Worm (Caenorhabditis elegans) whole organism, early embryonic: Measurements from ENCODE around the gene gpdh-2.

Experiments
- B0310.2 ChIP-seq: sonication (generic microtip); optimal IDR thresholded peaks from 2 replicates; lab custom pipeline; 2016; ENCODE audit warnings: mild to moderate bottlenecking, missing genetic modification characterization, missing compliant biosample characterization
- F13C5.2 ChIP-seq: sonication (generic microtip); optimal IDR thresholded peaks from 2 replicates; lab custom pipeline; 2017; ENCODE audit warnings: mild to moderate bottlenecking, missing genetic modification characterization, inconsistent platforms, missing compliant biosample characterization
- aly-1 ChIP-seq: sonication (generic microtip); optimal IDR thresholded peaks from 2 replicates; lab custom pipeline; 2016; ENCODE audit warnings: missing genetic modification characterization, missing compliant biosample characterization
- ama-1 ChIP-seq: fragments of 150-350 bp; optimal IDR thresholded peaks from 2 replicates; lab custom pipeline; 2014
- ceh-13 ChIP-seq: fragments of 200-800 bp; sonication (Bioruptor generic); optimal IDR thresholded peaks from 2 replicates; lab custom pipeline; 2018; ENCODE audit warnings: mild to moderate bottlenecking, missing genetic modification characterization, missing compliant biosample characterization
- ceh-36 ChIP-seq: sonication (generic microtip); optimal IDR thresholded peaks from 2 replicates; lab custom pipeline; 2016; ENCODE audit warnings: missing genetic modification characterization, inconsistent platforms, missing compliant biosample characterization
- ets-7 ChIP-seq: sonication (generic microtip); optimal IDR thresholded peaks from 2 replicates; lab custom pipeline; 2016; ENCODE audit warnings: missing genotype, missing genetic modification characterization, missing compliant biosample characterization
- flt-1 ChIP-seq: fragments of 200-800 bp; sonication (Bioruptor generic); IDR thresholded peaks from 2 replicates; pipeline ENCODE4 v1.3.6; 2022; ENCODE audit warnings: missing genetic modification characterization, missing compliant biosample characterization
- hmbx-1 ChIP-seq: sonication (generic microtip); optimal IDR thresholded peaks from 2 replicates; lab custom pipeline; 2016; ENCODE audit warnings: mild to moderate bottlenecking, missing genetic modification characterization, missing compliant biosample characterization
- hmg-4 ChIP-seq: fragments of 200-800 bp; sonication (Bioruptor generic); optimal IDR thresholded peaks from 2 replicates; lab custom pipeline; 2018; ENCODE audit warnings: mild to moderate bottlenecking, missing genetic modification characterization, missing compliant biosample characterization
- hnd-1 ChIP-seq: sonication (generic microtip); optimal IDR thresholded peaks from 2 replicates; lab custom pipeline; 2016; ENCODE audit warnings: missing genetic modification characterization, missing compliant biosample characterization
- pes-1 ChIP-seq: fragments of 200-800 bp; sonication (Bioruptor generic); IDR thresholded peaks from 2 replicates; pipeline ENCODE4 v1.3.6; 2022; ENCODE audit warnings: missing genetic modification reagents, missing genetic modification characterization, missing compliant biosample characterization
- scrt-1 ChIP-seq: fragments of 200-800 bp; sonication (Bioruptor generic); IDR thresholded peaks from 2 replicates; pipeline ENCODE4 v1.3.6; 2022; ENCODE audit warnings: missing genetic modification characterization, missing compliant biosample characterization
- sea-1 ChIP-seq: fragments of 200-800 bp; sonication (Bioruptor generic); conservative IDR thresholded peaks from 2 replicates; pipeline ENCODE4 v1.3.6; 2022; ENCODE audit warnings: missing genetic modification characterization, missing compliant biosample characterization
- tbx-11 ChIP-seq: fragments of 200-800 bp; sonication (Bioruptor generic); IDR thresholded peaks from 2 replicates; pipeline ENCODE4 v1.3.6; 2022; ENCODE audit warnings: missing genetic modification characterization, missing compliant biosample characterization
- tbx-37 ChIP-seq: fragments of 200-800 bp; sonication (Bioruptor generic); conservative IDR thresholded peaks from 2 replicates; pipeline ENCODE4 v1.3.6; 2022; ENCODE audit warnings: missing genetic modification reagents, missing genetic modification characterization, missing compliant biosample characterization
- tra-4 ChIP-seq: sonication (generic microtip); optimal IDR thresholded peaks from 2 replicates; lab custom pipeline; 2017; ENCODE audit warnings: missing genetic modification characterization, missing compliant biosample characterization

The gpdh-2 gene

DNA sequence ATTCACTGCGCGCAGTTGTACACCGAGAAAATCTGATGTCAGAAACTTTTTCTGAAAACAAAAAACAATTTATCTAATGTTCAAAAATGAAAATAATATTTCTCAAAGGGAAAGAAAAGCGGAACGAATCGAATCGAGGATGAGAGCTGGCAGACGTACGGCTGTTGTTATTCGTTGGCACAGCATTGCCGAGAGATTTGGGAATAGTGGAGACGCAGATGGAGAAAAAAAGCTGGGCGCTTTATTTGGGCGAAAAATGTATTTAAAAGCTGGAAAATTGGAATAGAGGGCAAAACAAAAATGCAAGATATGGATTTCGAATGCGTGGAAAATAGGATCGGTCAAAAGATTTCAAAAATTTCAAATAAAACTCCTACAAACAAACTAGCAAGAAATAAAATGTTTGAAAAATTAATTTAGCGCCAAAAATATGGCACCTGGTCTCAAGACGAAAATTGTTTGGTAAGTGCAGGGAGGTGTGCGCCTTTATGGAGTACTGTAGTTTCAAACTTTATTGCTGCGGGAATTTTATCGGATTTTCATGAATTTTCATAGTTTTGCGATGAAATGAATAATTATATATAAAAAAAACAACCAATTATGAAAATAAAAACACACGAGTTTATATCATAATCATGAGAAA lies at the start of gene gpdh-2:
Gene gpdh-2, minus strand, starts transcription at position 51 of the 643 bp plus-strand sequence.
- TF ChIP-seq tbx-11, result no peak
- no peak for TF ChIP-seq hmg-4 (GFP tag; lab: Kevin White, UChicago)
- no peak for TF ChIP-seq scrt-1 (GFP tag; lab: Robert Waterston, UW)
- no peak for TF ChIP-seq flt-1 (GFP tag; lab: Robert Waterston, UW)
- TF ChIP-seq ets-7 (tag; lab: Kevin White, UChicago), result no peak
- no peak for TF ChIP-seq sea-1 (GFP tag; lab: Robert Waterston, UW)
- no peak for TF ChIP-seq F13C5.2
- no peak for TF ChIP-seq hmbx-1 (tag; lab: Kevin White, UChicago)
- no peak for TF ChIP-seq tra-4
- TF ChIP-seq aly-1, result no peak
- no peak for TF ChIP-seq ceh-13 (GFP tag; lab: Kevin White, UChicago)
- no peak for TF ChIP-seq hnd-1
- no peak for TF ChIP-seq pes-1 (GFP tag; lab: Robert Waterston, UW)

DNA sequence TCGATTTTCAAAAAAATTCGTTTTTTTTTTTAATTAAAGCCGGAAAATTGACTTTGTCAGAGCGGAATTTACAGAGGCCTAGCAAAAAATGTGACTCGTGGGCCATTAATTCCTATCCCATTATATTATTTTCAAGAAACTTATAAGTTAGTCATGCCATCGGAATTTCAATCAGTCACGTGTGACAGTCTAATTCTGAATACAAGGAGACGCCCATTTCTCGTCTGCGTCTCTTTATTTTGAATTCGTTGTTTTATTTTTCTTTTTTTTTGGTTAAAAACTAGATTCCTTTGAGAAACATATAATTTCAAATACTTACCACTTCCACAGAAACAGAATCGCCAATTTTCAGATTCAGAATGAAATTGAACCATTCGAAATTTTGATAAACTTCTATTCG lies 49.8 kb upstream of the gpdh-2 start:
- TF ChIP-seq aly-1 (no peak), F13C5.2 (no peak), ama-1 (lab: Kevin White, UChicago) (no peak), scrt-1 (GFP tag; lab: Robert Waterston, UW) (no peak), ceh-13 (GFP tag; lab: Kevin White, UChicago) (no peak), pes-1 (GFP tag; lab: Robert Waterston, UW) (no peak), hmg-4 (GFP tag; lab: Kevin White, UChicago) (no peak), sea-1 (GFP tag; lab: Robert Waterston, UW) (no peak)

DNA sequence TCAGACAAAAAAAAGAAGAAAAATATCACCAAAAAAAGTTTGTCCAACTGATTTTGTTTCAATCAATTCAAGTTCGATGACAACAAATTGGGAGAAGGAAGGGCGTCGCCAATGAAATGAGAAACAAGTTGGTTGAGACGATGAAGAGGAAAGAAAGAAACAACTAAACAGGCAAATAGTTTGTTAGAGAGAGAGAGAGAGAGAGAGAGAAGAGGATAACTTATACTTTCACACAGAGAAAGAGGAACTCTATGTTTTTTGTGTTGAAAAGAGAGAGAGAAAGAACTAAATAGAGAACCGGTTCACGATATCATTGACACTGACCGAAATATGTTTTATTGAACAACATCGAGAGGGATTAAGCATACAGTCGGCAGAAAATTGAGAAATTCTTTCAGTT lies 48.6 kb upstream of the gpdh-2 start:
- TF ChIP-seq hmg-4 (GFP tag; lab: Kevin White, UChicago) (no peak), ama-1 (lab: Kevin White, UChicago) (no peak), sea-1 (GFP tag; lab: Robert Waterston, UW) (no peak), ets-7 (tag; lab: Kevin White, UChicago) (no peak), F13C5.2 (no peak), hmbx-1 (tag; lab: Kevin White, UChicago) (no peak), ceh-13 (GFP tag; lab: Kevin White, UChicago) (no peak), ceh-36 (tag; lab: Kevin White, UChicago) (no peak)

DNA sequence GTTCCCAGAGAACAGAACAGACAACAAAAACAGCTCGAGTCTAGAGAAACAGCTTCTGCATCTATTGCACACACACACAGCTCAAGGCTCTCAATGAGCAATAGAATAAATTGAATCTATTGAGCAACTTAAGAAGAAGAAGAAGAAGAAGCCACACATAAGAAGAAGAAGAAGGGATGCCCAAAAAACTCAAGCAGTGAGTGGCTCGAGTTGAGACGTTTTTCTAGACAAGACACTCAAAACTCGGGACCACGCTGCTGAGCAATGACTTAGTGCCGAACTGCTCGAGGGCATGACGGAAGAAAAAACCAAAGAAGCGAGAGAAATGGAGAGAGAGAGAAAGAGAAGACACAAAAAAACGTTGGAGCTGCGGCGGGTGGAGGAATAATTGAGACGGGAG lies 46.3 kb upstream of the gpdh-2 start:
- TF ChIP-seq F13C5.2, result no peak
- no peak for TF ChIP-seq B0310.2 (tag; lab: Kevin White, UChicago)
- TF ChIP-seq hmbx-1 (tag; lab: Kevin White, UChicago), result no peak
- TF ChIP-seq ceh-13 (GFP tag; lab: Kevin White, UChicago), result no peak
- no peak for TF ChIP-seq ceh-36 (tag; lab: Kevin White, UChicago)
- TF ChIP-seq tra-4, result no peak
- no peak for TF ChIP-seq ets-7 (tag; lab: Kevin White, UChicago)
- no peak for TF ChIP-seq hnd-1
- TF ChIP-seq scrt-1 (GFP tag; lab: Robert Waterston, UW), result no peak
- TF ChIP-seq tbx-11, result no peak
- TF ChIP-seq hmg-4 (GFP tag; lab: Kevin White, UChicago), result no peak
- TF ChIP-seq pes-1 (GFP tag; lab: Robert Waterston, UW), result no peak
- TF ChIP-seq ama-1 (lab: Kevin White, UChicago), result no peak
- TF ChIP-seq flt-1 (GFP tag; lab: Robert Waterston, UW), result no peak
- no peak for TF ChIP-seq tbx-37
- no peak for TF ChIP-seq sea-1 (GFP tag; lab: Robert Waterston, UW)
- TF ChIP-seq aly-1, result no peak

DNA sequence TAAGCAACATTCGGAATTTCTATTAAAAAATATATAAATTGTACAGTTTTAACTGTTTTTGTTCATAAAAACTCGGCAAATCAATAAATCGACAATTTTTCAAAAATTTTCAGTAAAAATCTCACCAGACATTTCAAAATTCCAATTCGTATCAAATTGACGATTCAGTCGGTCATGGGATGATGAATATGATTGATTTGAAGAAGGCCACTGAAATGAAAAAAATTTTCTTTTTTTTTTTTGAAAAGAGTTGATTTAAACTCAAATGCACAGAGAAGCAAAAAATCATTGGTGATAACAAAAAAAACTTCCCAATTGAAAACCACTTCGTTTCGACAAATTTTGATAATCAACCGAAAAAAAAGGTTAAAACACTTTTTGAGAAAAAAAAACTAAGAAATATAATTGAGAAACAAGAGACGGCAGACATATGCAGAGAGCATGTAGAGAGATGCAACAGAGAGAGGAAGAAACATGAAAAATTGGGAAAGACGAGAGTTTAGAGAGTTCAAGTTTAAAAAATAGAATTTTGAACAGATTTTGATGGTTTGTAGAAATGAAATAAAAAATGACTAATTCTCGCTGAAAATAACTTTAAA lies 44.8 kb upstream of the gpdh-2 start:
- no peak for TF ChIP-seq tbx-37
- no peak for TF ChIP-seq hmg-4 (GFP tag; lab: Kevin White, UChicago)
- TF ChIP-seq flt-1 (GFP tag; lab: Robert Waterston, UW), result no peak
- no peak for TF ChIP-seq aly-1
- no peak for TF ChIP-seq F13C5.2
- TF ChIP-seq ceh-13 (GFP tag; lab: Kevin White, UChicago), result no peak
- TF ChIP-seq tra-4, result no peak
- no peak for TF ChIP-seq B0310.2 (tag; lab: Kevin White, UChicago)
- TF ChIP-seq pes-1 (GFP tag; lab: Robert Waterston, UW), result no peak
- TF ChIP-seq hmbx-1 (tag; lab: Kevin White, UChicago), result no peak
- no peak for TF ChIP-seq tbx-11
- TF ChIP-seq scrt-1 (GFP tag; lab: Robert Waterston, UW), result no peak
- TF ChIP-seq sea-1 (GFP tag; lab: Robert Waterston, UW), result no peak
- TF ChIP-seq ceh-36 (tag; lab: Kevin White, UChicago), result no peak
- no peak for TF ChIP-seq ama-1 (lab: Kevin White, UChicago)
- TF ChIP-seq ets-7 (tag; lab: Kevin White, UChicago), result no peak

DNA sequence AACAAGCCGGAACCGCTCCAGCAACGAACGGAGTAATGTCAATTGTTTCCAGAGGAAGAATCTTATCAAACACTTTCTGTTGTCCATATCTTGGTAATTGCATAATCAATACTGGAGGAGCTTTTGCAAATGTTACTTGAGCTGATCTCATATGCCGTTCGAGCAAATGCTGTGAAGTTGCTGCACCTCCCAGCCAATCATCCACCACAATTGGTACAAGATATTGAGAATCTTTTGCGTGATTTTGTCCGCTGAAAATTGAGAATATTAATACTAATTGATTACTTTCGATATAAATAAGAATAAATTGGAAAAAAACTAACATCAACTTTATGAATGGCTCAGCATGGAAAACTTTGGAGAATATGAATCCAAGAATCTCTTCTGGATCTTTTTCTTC lies 40.7 kb upstream of the gpdh-2 start:
- TF ChIP-seq hmbx-1 (tag; lab: Kevin White, UChicago) (no peak), ama-1 (lab: Kevin White, UChicago) (no peak), sea-1 (GFP tag; lab: Robert Waterston, UW) (no peak), flt-1 (GFP tag; lab: Robert Waterston, UW) (no peak), ceh-13 (GFP tag; lab: Kevin White, UChicago) (no peak), hnd-1 (no peak), tra-4 (no peak), hmg-4 (GFP tag; lab: Kevin White, UChicago) (no peak), ceh-36 (tag; lab: Kevin White, UChicago) (no peak), scrt-1 (GFP tag; lab: Robert Waterston, UW) (no peak), F13C5.2 (no peak), pes-1 (GFP tag; lab: Robert Waterston, UW) (no peak), B0310.2 (tag; lab: Kevin White, UChicago) (no peak), tbx-11 (no peak), aly-1 (no peak), ets-7 (tag; lab: Kevin White, UChicago) (no peak), tbx-37 (no peak)

DNA sequence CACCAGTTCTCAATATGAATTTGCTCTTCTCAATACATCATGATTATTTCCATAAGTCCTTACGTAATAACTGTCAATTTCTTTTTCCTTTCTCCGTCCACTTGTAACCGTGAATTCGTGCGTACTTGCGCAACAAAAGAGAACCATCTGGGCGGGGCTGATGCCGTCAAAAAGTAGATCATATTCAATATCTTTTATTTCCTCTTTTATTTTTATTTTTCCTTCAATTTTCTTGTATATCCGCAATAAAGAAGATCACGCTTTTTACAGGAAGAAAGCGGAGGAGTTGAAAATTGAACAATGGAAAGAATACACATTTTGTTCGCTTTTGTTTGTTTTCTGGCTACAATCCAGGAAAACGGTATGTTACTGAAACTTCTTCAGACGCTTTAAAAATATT lies 33.9 kb upstream of the gpdh-2 start, which contains the start of gene mam-7:
Gene mam-7, plus strand, starts transcription at position 301 of the 400 bp plus-strand sequence.
- no peak for TF ChIP-seq sea-1 (GFP tag; lab: Robert Waterston, UW)
